Fruit fly (Drosophila melanogaster): ENCODE data around the gene ppk28.

The ppk28 gene

dm6 chrX:16799914-16800313, 6.0 kb upstream of the ppk28 start (continued):
- peak; percentile 14 for TF ChIP-seq sd (tag; optimal IDR thresholded peaks at IDR 0.05)
- no peak for TF ChIP-seq CG18619 (GFP tag; optimal IDR thresholded peaks at IDR 0.05)
- no peak for TF ChIP-seq B-H1 (GFP tag; IDR thresholded peaks at IDR 0.05)
- TF ChIP-seq dati (GFP tag; IDR thresholded peaks at IDR 0.05) = no peak
- TF ChIP-seq CG6791 (GFP tag; IDR thresholded peaks at IDR 0.05; ENCODE audit: partially characterized antibody) = no peak
- TF ChIP-seq gce (GFP tag; IDR thresholded peaks at IDR 0.05) = no peak
- TF ChIP-seq tup (GFP tag; optimal IDR thresholded peaks at IDR 0.05) = no peak
- no peak for TF ChIP-seq CG13894 (tag; optimal IDR thresholded peaks at IDR 0.05)
- TF ChIP-seq vvl (GFP tag; IDR thresholded peaks at IDR 0.05) = 0 out of 2 replicates have a peak, but pooled peaks have one; percentile 8
- no peak for TF ChIP-seq CG14441 (GFP tag; IDR thresholded peaks at IDR 0.05)
- no peak for TF ChIP-seq zfh1 (GFP tag; IDR thresholded peaks at IDR 0.05)
- TF ChIP-seq jing (GFP tag; optimal IDR thresholded peaks at IDR 0.05) = no peak
- TF ChIP-seq CG30431 (GFP tag; optimal IDR thresholded peaks at IDR 0.05) = no peak
- TF ChIP-seq tap (tag; optimal IDR thresholded peaks at IDR 0.05) = no peak
- no peak for TF ChIP-seq CG6272 (GFP tag; IDR thresholded peaks at IDR 0.05)
- TF ChIP-seq wor (GFP tag; IDR thresholded peaks at IDR 0.05) = no peak
- TF ChIP-seq CG10959 (GFP tag; IDR thresholded peaks at IDR 0.05) = no peak
- no peak for TF ChIP-seq tio (GFP tag; optimal IDR thresholded peaks at IDR 0.05)
- TF ChIP-seq repo (GFP tag; optimal IDR thresholded peaks at IDR 0.05) = no peak
- no peak for TF ChIP-seq ci (GFP tag; IDR thresholded peaks at IDR 0.05)
- TF ChIP-seq CG3995 (GFP tag; optimal IDR thresholded peaks at IDR 0.05) = peak; percentile 20
- TF ChIP-seq CG7786 (GFP tag; optimal IDR thresholded peaks at IDR 0.05) = no peak
- no peak for TF ChIP-seq hth (optimal IDR thresholded peaks at IDR 0.05)
- no peak for TF ChIP-seq usp (GFP tag; optimal IDR thresholded peaks at IDR 0.05)
- TF ChIP-seq Bteb2 (GFP tag; optimal IDR thresholded peaks at IDR 0.05) = no peak
- TF ChIP-seq BtbVII (GFP tag; optimal IDR thresholded peaks at IDR 0.05) = no peak
- TF ChIP-seq pan (optimal IDR thresholded peaks at IDR 0.05) = no peak
- peak in 1 of 2 experiments; percentile 17 for TF ChIP-seq pan (GFP tag; optimal IDR thresholded peaks at IDR 0.05 in 1 of 2, IDR thresholded peaks at IDR 0.05 in 1 of 2)
- no peak for TF ChIP-seq disco-r (GFP tag; optimal IDR thresholded peaks at IDR 0.05)
- TF ChIP-seq CG5180 (GFP tag; optimal IDR thresholded peaks at IDR 0.05) = no peak
- TF ChIP-seq Stat92E (GFP tag; optimal IDR thresholded peaks at IDR 0.05) = no peak
- TF ChIP-seq HLH3B (GFP tag; IDR thresholded peaks at IDR 0.05) = 0 out of 2 replicates have a peak, but pooled peaks have one; percentile 19
- no peak for TF ChIP-seq chn (GFP tag; optimal IDR thresholded peaks at IDR 0.05)
- TF ChIP-seq C15 (GFP tag; IDR thresholded peaks at IDR 0.05) = no peak
- no peak for TF ChIP-seq hkb (optimal IDR thresholded peaks at IDR 0.05)
- TF ChIP-seq hkb (GFP tag; IDR thresholded peaks at IDR 0.05) = no peak
- TF ChIP-seq CG12236 (GFP tag; optimal IDR thresholded peaks at IDR 0.05) = no peak
- TF ChIP-seq zf30C (GFP tag; optimal IDR thresholded peaks at IDR 0.05) = peak; percentile 57
- TF ChIP-seq crc (GFP tag; optimal IDR thresholded peaks at IDR 0.05) = no peak
- TF ChIP-seq Sox100B (GFP tag; optimal IDR thresholded peaks at IDR 0.05) = no peak
- no peak for TF ChIP-seq p53 (GFP tag; optimal IDR thresholded peaks at IDR 0.05)
- no peak for TF ChIP-seq lbe (GFP tag; optimal IDR thresholded peaks at IDR 0.05)
- TF ChIP-seq Hr3 (GFP tag; optimal IDR thresholded peaks at IDR 0.05) = no peak
- 0 out of 2 replicates have a peak, but pooled peaks have one; percentile 9 for TF ChIP-seq CG6689 (GFP tag; IDR thresholded peaks at IDR 0.05)
- no peak for TF ChIP-seq zfh2 (GFP tag; optimal IDR thresholded peaks at IDR 0.05)
- no peak for TF ChIP-seq ken (GFP tag; IDR thresholded peaks at IDR 0.05)
- TF ChIP-seq H15 (GFP tag; IDR thresholded peaks at IDR 0.05) = no peak
- TF ChIP-seq Lhr (GFP tag; optimal IDR thresholded peaks at IDR 0.05) = no peak
- TF ChIP-seq CG10209 (GFP tag; optimal IDR thresholded peaks at IDR 0.05) = no peak
- TF ChIP-seq Aef1 (GFP tag; IDR thresholded peaks at IDR 0.05) = no peak
- TF ChIP-seq CG14965 (GFP tag; optimal IDR thresholded peaks at IDR 0.05; ENCODE audit: borderline replicate concordance) = no peak
- no peak for TF ChIP-seq trem (tag; optimal IDR thresholded peaks at IDR 0.05)
- no peak for TF ChIP-seq lmd (GFP tag; IDR thresholded peaks at IDR 0.05)
- TF ChIP-seq Max (GFP tag; optimal IDR thresholded peaks at IDR 0.05) = no peak

All from whole organism, embryonic.